Fruit fly (Drosophila melanogaster) whole organism: ENCODE results near the gene Ctr9.

ENCODE experiments used
- CG8478 ChIP-seq: fragments of >200 bp; optimal IDR thresholded peaks from 2 replicates; lab custom pipeline; 2018; ENCODE audit warnings: inconsistent platforms
- Dll ChIP-seq: fragments of >200 bp; optimal IDR thresholded peaks from 2 replicates; lab custom pipeline; 2017
- EcR ChIP-seq, 2 experiments: fragments of >200 bp; optimal IDR thresholded peaks; 2 replicates each; lab custom pipeline; 2017; ENCODE audit warnings: missing biosample characterization in 2 of 2, missing genetic modification characterization in 2 of 2, missing genetic modification reagents in 2 of 2
- pan ChIP-seq: fragments of >200 bp; optimal IDR thresholded peaks from 2 replicates; lab custom pipeline; 2017
- psq ChIP-seq: fragments of >200 bp; optimal IDR thresholded peaks from 2 replicates; lab custom pipeline; 2017
- usp ChIP-seq: fragments of >200 bp; optimal IDR thresholded peaks from 2 replicates; lab custom pipeline; 2017; ENCODE audit warnings: missing biosample characterization, missing genetic modification characterization, mixed read lengths

Gene Ctr9

dm6 chr3L:1342133-1342580 is 35.1 kb downstream of the Ctr9 start, which contains the start of gene indra:
Gene indra, minus strand, starts transcription at chr3L:1342403.
- TF ChIP-seq usp (GFP tag; lab: Kevin White, UChicago): no peak
- TF ChIP-seq Dll (lab: Kevin White, UChicago): no peak
- TF ChIP-seq CG8478 (lab: Kevin White, UChicago): no peak
- TF ChIP-seq pan (lab: Kevin White, UChicago): no peak
- no peak for TF ChIP-seq psq (lab: Kevin White, UChicago)
- TF ChIP-seq EcR (GFP tag; optimal IDR thresholded peaks at IDR 0.05; lab: Kevin White, UChicago): no peak

- TF ChIP-seq Dll (lab: Kevin White, UChicago) (no peak), EcR (GFP tag; optimal IDR thresholded peaks at IDR 0.05; lab: Kevin White, UChicago) (no peak), usp (GFP tag; lab: Kevin White, UChicago) (no peak), psq (lab: Kevin White, UChicago) (no peak), CG8478 (lab: Kevin White, UChicago) (no peak), pan (lab: Kevin White, UChicago) (no peak)
Measured at dm6 chr3L:1346956-1347587, 40.0 kb downstream of the Ctr9 start.

dm6 chr3L:1348248-1348647 is 41.2 kb downstream of the Ctr9 start:
- TF ChIP-seq pan (lab: Kevin White, UChicago) (no peak), CG8478 (lab: Kevin White, UChicago) (no peak), EcR (GFP tag; optimal IDR thresholded peaks at IDR 0.05; lab: Kevin White, UChicago) (no peak), psq (lab: Kevin White, UChicago) (no peak), usp (GFP tag; lab: Kevin White, UChicago) (no peak), Dll (lab: Kevin White, UChicago) (no peak)

- TF ChIP-seq usp (GFP tag; lab: Kevin White, UChicago) (no peak), psq (lab: Kevin White, UChicago) (no peak), Dll (lab: Kevin White, UChicago) (no peak), EcR (GFP tag; optimal IDR thresholded peaks at IDR 0.05; lab: Kevin White, UChicago) (no peak), CG8478 (lab: Kevin White, UChicago) (no peak), pan (lab: Kevin White, UChicago) (no peak)
Measured at dm6 chr3L:1348935-1349334, 41.9 kb downstream of the Ctr9 start.

dm6 chr3L:1349397-1349796 is 42.4 kb downstream of the Ctr9 start:
- TF ChIP-seq EcR (GFP tag; optimal IDR thresholded peaks at IDR 0.05; lab: Kevin White, UChicago) (no peak), CG8478 (lab: Kevin White, UChicago) (no peak), pan (lab: Kevin White, UChicago) (no peak), Dll (lab: Kevin White, UChicago) (no peak), usp (GFP tag; lab: Kevin White, UChicago) (no peak), psq (lab: Kevin White, UChicago) (no peak)

dm6 chr3L:1349942-1350923 is 43.2 kb downstream of the Ctr9 start:
- TF ChIP-seq EcR (GFP tag; optimal IDR thresholded peaks at IDR 0.05; lab: Kevin White, UChicago) (no peak), psq (lab: Kevin White, UChicago) (peak; percentile 29)

dm6 chr3L:1350924-1351215 is 43.8 kb downstream of the Ctr9 start, which contains the start of gene CG9166:
Gene CG9166, plus strand, starts transcription at chr3L:1351116.
- TF ChIP-seq psq (lab: Kevin White, UChicago) (no peak), CG8478 (lab: Kevin White, UChicago) (no peak), EcR (GFP tag; optimal IDR thresholded peaks at IDR 0.05; lab: Kevin White, UChicago) (no peak)

dm6 chr3L:1352065-1352464 is 45.0 kb downstream of the Ctr9 start:
- TF ChIP-seq pan (lab: Kevin White, UChicago): no peak
- TF ChIP-seq CG8478 (lab: Kevin White, UChicago): no peak
- TF ChIP-seq Dll (lab: Kevin White, UChicago): no peak
- no peak for TF ChIP-seq usp (GFP tag; lab: Kevin White, UChicago)
- no peak for TF ChIP-seq psq (lab: Kevin White, UChicago)
- TF ChIP-seq EcR (GFP tag; optimal IDR thresholded peaks at IDR 0.05; lab: Kevin White, UChicago): no peak

dm6 chr3L:1354214-1354613 is 47.2 kb downstream of the Ctr9 start:
- TF ChIP-seq pan (lab: Kevin White, UChicago): no peak
- TF ChIP-seq psq (lab: Kevin White, UChicago): no peak
- TF ChIP-seq CG8478 (lab: Kevin White, UChicago): no peak
- TF ChIP-seq usp (GFP tag; lab: Kevin White, UChicago): no peak
- TF ChIP-seq EcR (GFP tag; optimal IDR thresholded peaks at IDR 0.05; lab: Kevin White, UChicago): no peak
- TF ChIP-seq Dll (lab: Kevin White, UChicago): no peak

- no peak for TF ChIP-seq psq (lab: Kevin White, UChicago)
Measured at dm6 chr3L:1358338-1358737, 51.3 kb downstream of the Ctr9 start.
